Fruit fly (Drosophila melanogaster): ENCODE data around the gene CecC.
A peak's percentile ranks its signal among the peaks of the same experiment; 100 is the strongest.

Gene CecC

DNA sequence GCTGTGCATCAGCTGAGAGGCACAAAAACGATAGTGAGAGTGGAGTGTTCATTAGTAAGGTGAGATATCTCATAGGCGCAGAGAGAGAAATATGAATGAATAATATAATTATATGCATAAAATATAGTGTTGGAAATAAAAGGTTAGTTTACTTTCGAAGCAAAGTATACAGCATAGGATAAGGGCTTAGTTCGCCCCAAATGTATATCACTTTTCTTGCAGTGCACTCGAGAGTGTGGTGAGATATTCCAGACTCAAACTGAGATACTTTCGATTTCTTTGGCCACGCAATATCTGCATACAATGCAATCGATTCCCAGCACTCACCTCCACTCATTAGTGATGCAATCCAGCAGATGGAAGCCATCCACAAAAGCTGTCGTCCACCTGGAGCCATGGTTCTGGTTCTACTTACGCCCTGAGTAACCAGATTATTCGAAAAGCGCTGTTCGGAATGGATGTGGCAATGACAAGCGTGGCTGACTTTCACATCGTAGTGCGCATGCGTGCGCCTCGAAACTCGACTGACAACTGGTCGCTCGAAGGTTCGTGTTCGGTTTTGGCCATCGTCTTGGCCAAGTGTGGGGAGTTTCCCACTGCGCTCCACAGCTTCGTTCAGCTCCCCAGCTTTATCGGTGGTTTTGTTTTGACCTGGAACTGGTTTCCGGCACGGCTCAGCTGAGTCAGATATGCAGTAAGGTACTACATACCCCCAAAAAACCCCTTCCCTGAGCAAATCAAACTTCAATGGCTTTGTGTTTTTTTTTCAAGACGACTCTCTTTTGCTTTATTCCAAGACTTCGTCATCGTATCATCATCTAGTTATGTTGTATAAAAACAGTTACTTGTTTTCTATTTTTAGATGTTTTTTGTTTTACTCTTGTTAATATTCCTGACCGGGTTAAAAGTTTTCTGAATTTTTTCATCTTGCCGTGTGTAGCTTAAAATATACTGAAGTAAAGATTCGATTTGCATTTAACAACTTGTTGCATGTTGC is 45.3 kb upstream of the CecC start, which contains the start of gene Rsod (continued):
- peak; percentile 59 for TF ChIP-seq Xbp1 (GFP tag; optimal IDR thresholded peaks at IDR 0.05)
- no peak for TF ChIP-seq chn (GFP tag; optimal IDR thresholded peaks at IDR 0.05)
- TF ChIP-seq CG31441 (GFP tag; IDR thresholded peaks at IDR 0.05) = peak; percentile 52
- no peak for TF ChIP-seq repo (GFP tag; optimal IDR thresholded peaks at IDR 0.05)
- TF ChIP-seq CkIIα-i1 (GFP tag; IDR thresholded peaks at IDR 0.05) = no peak
- no peak for TF ChIP-seq CG2199 (GFP tag; IDR thresholded peaks at IDR 0.05)
- no peak for TF ChIP-seq CG12942 (GFP tag; optimal IDR thresholded peaks at IDR 0.05)
- TF ChIP-seq CG4820 (GFP tag; optimal IDR thresholded peaks at IDR 0.05) = peak; percentile 11
- no peak for TF ChIP-seq pzg (GFP tag; optimal IDR thresholded peaks at IDR 0.05)
- TF ChIP-seq CG15601 (tag; optimal IDR thresholded peaks at IDR 0.05) = peak; percentile 62
- TF ChIP-seq Atf6 (GFP tag; IDR thresholded peaks at IDR 0.05) = no peak; the same call in 1 of the 2 replicates
- TF ChIP-seq CG34224 (GFP tag; IDR thresholded peaks at IDR 0.05; ENCODE audit: partially characterized antibody) = no peak
- TF ChIP-seq CG17802 (tag; optimal IDR thresholded peaks at IDR 0.05) = peak; percentile 38
- peak in 1 of 3 experiments; percentile 43 for TF ChIP-seq lola (GFP tag; optimal IDR thresholded peaks at IDR 0.05)
- TF ChIP-seq CG10565 (GFP tag; optimal IDR thresholded peaks at IDR 0.05) = no peak
- TF ChIP-seq Sry-δ (GFP tag; optimal IDR thresholded peaks at IDR 0.05) = no peak
- TF ChIP-seq cato (GFP tag; optimal IDR thresholded peaks at IDR 0.05; ENCODE audit: borderline replicate concordance) = peak; percentile 13
- peak; percentile 31 for TF ChIP-seq CG17829 (tag; optimal IDR thresholded peaks at IDR 0.05)
- peak; percentile 42; the same call in 1 of the 2 replicates for TF ChIP-seq ro (GFP tag; IDR thresholded peaks at IDR 0.05)
- TF ChIP-seq CG13894 (tag; optimal IDR thresholded peaks at IDR 0.05) = no peak
- peak; percentile 59 for TF ChIP-seq corto (GFP tag; optimal IDR thresholded peaks at IDR 0.05)
- no peak for TF ChIP-seq Hr39 (optimal IDR thresholded peaks at IDR 0.05)
- no peak for TF ChIP-seq CG9215 (GFP tag; IDR thresholded peaks at IDR 0.05)
- TF ChIP-seq unpg (GFP tag; optimal IDR thresholded peaks at IDR 0.05) = peak; percentile 61
- peak; percentile 37 for TF ChIP-seq ftz-f1 (GFP tag; optimal IDR thresholded peaks at IDR 0.05)
- no peak for TF ChIP-seq Dll (GFP tag; IDR thresholded peaks at IDR 0.05; ENCODE audit: partially characterized antibody)
- TF ChIP-seq CG10431 (GFP tag; optimal IDR thresholded peaks at IDR 0.05) = peak; percentile 27
- TF ChIP-seq mld (GFP tag; IDR thresholded peaks at IDR 0.05; ENCODE audit: partially characterized antibody) = peak; percentile 62; the same call in 1 of the 3 replicates
- 0 out of 2 replicates have a peak, but pooled peaks have one; percentile 21 for TF ChIP-seq Gsc (GFP tag; IDR thresholded peaks at IDR 0.05)
- TF ChIP-seq CG6854 (GFP tag; optimal IDR thresholded peaks at IDR 0.05) = no peak
- TF ChIP-seq B-H2 (GFP tag; optimal IDR thresholded peaks at IDR 0.05) = no peak
- TF ChIP-seq bsh (GFP tag; optimal IDR thresholded peaks at IDR 0.05) = peak; percentile 53 to 79
- TF ChIP-seq CG1024 (GFP tag; IDR thresholded peaks at IDR 0.05) = peak; percentile 35; the same call in 1 of the 2 replicates
- TF ChIP-seq Doc2 (GFP tag; IDR thresholded peaks at IDR 0.05) = no peak
- no peak for TF ChIP-seq Hmr (GFP tag; optimal IDR thresholded peaks at IDR 0.05)
- TF ChIP-seq ERR (GFP tag; optimal IDR thresholded peaks at IDR 0.05) = no peak
- no peak for TF ChIP-seq Antp (GFP tag; optimal IDR thresholded peaks at IDR 0.05)
- TF ChIP-seq CG7928 (GFP tag; optimal IDR thresholded peaks at IDR 0.05) = no peak
- TF ChIP-seq nerfin-2 (GFP tag; IDR thresholded peaks at IDR 0.05; ENCODE audit: partially characterized antibody) = no peak
- peak; percentile 58 for TF ChIP-seq Sox100B (GFP tag; optimal IDR thresholded peaks at IDR 0.05)
- no peak for TF ChIP-seq stwl (tag; optimal IDR thresholded peaks at IDR 0.05)
- peak; percentile 54 for TF ChIP-seq CG12391 (tag; optimal IDR thresholded peaks at IDR 0.05)
- TF ChIP-seq gem (tag; optimal IDR thresholded peaks at IDR 0.05) = peak; percentile 74
- TF ChIP-seq bab2 (GFP tag; optimal IDR thresholded peaks at IDR 0.05) = no peak
- no peak for TF ChIP-seq eve (GFP tag; optimal IDR thresholded peaks at IDR 0.05)
- TF ChIP-seq mirr (GFP tag; optimal IDR thresholded peaks at IDR 0.05) = no peak
- peak; percentile 41; the same call in 1 of the 2 replicates for TF ChIP-seq cas (GFP tag; IDR thresholded peaks at IDR 0.05)

Data from whole organism, embryonic.